Worm (Caenorhabditis elegans): ENCODE measurements around the gene Y53F4B.25.
"Not testable (repeated sequence)": the region's sequence is repeated elsewhere in the genome, so short reads cannot be mapped to it uniquely, and the experiment has no call there.

Y53F4B.25 gene

DNA sequence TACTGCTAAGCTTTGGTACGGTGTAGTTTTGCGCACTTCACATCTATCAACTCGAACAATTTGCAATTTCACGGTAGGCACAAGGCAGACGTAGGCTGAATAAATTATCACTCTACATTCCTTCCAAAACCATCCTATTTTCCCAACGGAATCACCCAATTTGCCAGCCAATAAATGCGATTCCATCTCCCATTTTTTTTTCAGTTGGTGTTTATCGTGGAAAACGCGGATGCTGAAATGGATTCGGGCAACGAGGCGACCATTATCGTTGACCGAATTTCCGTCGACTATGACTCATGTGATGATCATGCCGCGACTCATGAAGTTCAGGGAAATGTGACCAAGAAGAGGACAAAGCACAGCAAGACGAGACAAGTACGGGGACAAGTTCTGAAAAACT is 12.5 kb downstream of the Y53F4B.25 start:
- TF ChIP-seq dao-5 (tag; optimal IDR thresholded peaks at IDR 0.05), result no peak
- no peak for TF ChIP-seq him-1 (tag; optimal IDR thresholded peaks at IDR 0.05)
- TF ChIP-seq W03F9.2 (tag; optimal IDR thresholded peaks at IDR 0.05), result no peak

ce11 chrII:15157880-15158279 is 21.9 kb downstream of the Y53F4B.25 start, which contains the start of gene ptr-20:
Gene ptr-20, plus strand, starts transcription at chrII:15158180.
- TF ChIP-seq him-1 (tag; optimal IDR thresholded peaks at IDR 0.05), result no peak
- TF ChIP-seq W03F9.2 (tag; optimal IDR thresholded peaks at IDR 0.05), result no peak
- no peak for TF ChIP-seq dao-5 (tag; optimal IDR thresholded peaks at IDR 0.05)

DNA sequence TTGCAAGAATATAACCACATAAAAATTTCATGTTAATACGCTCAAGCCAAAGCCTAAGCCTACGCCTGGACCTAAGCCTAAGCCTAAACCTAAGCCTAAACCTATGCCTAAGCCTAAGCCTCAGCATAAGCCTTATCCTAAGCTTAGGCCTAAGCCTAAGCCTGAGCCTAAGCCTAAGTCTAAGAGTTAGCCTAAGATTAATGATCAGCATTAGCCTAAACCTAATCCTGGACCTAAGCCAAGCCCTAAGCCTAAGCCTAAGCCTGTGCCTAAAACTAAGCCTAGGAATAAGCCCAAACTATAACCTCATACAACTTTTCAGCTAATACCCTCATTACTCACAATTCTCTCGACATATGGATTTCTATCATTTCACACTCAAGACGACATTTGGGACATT is 22.4 kb downstream of the Y53F4B.25 start:
- no peak for TF ChIP-seq him-1 (tag; optimal IDR thresholded peaks at IDR 0.05)
- TF ChIP-seq W03F9.2 (tag; optimal IDR thresholded peaks at IDR 0.05), result no peak

DNA sequence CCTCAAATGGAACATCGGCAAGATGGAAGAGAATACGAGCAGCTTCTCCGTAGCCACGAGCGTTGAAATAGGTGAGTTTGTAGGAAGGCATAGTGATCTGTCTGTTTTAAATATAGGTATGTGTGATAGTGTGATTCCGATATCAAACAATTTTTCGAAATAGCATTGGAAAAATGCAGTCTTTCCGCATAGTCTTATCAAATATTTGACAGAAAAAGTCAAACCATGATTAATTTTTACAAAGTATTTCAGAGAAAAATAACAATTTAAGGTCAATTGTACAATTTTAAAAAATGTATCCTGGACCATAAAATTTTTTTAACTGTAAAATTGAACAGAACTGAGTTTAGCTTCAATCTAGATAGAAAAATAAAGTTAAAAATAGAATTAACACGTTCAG is 28.5 kb downstream of the Y53F4B.25 start, which contains the start of gene gst-26:
TSS of gene gst-26 (minus strand) at position 101 of the 400 bp plus-strand sequence.
- TF ChIP-seq dao-5 (tag; optimal IDR thresholded peaks at IDR 0.05), result no peak
- TF ChIP-seq him-1 (tag; optimal IDR thresholded peaks at IDR 0.05), result no peak
- TF ChIP-seq W03F9.2 (tag; optimal IDR thresholded peaks at IDR 0.05), result no peak

DNA sequence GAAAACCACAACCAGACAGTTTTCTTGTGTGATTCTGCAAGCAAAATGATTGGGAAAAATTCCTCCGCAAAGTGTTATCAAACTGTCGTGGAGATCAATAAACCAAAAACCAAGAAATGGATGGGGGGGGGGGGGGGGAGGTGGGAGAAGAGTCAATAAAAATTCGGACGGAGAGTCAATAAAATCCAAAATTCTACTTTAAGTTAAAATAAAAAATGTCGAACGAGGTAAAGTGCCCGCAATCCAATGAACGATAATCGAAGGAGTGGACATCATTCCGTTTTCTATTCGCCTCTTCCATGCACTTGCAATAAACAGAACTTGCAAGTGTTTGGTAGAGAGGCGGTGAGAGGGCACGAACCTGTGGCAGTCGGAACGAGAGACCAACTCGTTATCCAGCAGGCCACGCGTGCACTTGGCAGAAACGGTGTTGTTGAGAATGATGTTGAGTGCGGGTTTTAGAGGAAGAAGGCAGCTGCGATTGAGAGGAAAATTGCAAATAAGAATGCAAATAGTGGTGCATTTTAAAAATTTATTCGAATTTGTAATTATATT is 29.8 kb downstream of the Y53F4B.25 start, which contains the start of gene gst-27:
TSS of gene gst-27 (minus strand) at position 51 of the 555 bp plus-strand sequence.
- TF ChIP-seq dao-5 (tag; optimal IDR thresholded peaks at IDR 0.05) (peak; percentile 77), him-1 (tag; optimal IDR thresholded peaks at IDR 0.05) (peak; percentile 44), W03F9.2 (tag; optimal IDR thresholded peaks at IDR 0.05) (peak; percentile 77)

DNA sequence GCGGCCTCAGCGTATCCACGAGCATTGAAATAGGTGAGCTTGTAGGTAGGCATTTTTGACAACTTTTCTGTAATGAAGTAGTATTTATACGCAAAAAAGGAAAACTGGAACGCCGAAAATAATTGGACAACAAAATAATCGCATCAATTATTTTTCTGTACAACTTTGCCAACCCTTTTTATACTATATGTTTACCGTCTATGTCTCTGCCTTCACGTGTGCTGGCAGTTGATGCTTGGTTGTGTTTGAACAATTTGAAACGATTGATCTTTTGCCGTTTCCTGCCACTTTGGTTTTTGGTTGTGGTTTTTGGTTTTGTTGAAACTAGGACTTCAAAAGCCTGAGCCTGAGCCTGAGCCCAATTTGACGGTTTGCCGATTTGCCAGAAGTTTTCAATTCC is 31.4 kb downstream of the Y53F4B.25 start, which contains the start of gene gst-28:
TSS of gene gst-28 (minus strand) at position 238 of the 400 bp plus-strand sequence.
- TF ChIP-seq dao-5 (tag; optimal IDR thresholded peaks at IDR 0.05) (no peak), him-1 (tag; optimal IDR thresholded peaks at IDR 0.05) (no peak), W03F9.2 (tag; optimal IDR thresholded peaks at IDR 0.05) (no peak)

DNA sequence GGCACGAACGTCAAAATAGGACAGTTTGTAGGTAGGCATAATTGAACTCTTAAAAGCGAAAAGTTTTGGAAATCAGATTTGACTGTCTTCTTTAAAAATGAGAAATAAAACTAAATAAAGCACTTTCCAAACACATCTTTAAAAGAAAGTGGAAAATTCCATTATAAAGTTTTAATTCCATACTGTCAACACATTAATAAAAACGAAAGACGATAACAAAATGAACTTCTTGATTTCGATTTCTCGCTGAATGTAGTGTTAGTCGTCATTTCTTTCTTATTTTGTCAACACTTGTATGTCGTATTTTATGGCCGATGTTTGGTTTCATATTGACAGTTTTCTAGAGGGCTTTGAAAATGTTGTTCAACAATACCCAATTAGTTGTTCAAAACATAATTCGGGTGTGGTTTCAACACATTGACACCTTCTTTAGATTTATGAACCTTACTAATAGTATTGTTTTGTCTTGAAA is 33.9 kb downstream of the Y53F4B.25 start, which contains the start of gene gst-29:
TSS of gene gst-29 (minus strand) at position 51 of the 472 bp plus-strand sequence.
- TF ChIP-seq dao-5 (tag; optimal IDR thresholded peaks at IDR 0.05), result no peak
- no peak for TF ChIP-seq him-1 (tag; optimal IDR thresholded peaks at IDR 0.05)
- TF ChIP-seq W03F9.2 (tag; optimal IDR thresholded peaks at IDR 0.05), result no peak

ce11 chrII:15171816-15172215 is 35.8 kb downstream of the Y53F4B.25 start, which contains the start of gene gst-39:
Gene gst-39, minus strand, starts transcription at chrII:15171916.
- TF ChIP-seq dao-5, W03F9.2, him-1 (tag; optimal IDR thresholded peaks at IDR 0.05): not testable (repeated sequence)

DNA sequence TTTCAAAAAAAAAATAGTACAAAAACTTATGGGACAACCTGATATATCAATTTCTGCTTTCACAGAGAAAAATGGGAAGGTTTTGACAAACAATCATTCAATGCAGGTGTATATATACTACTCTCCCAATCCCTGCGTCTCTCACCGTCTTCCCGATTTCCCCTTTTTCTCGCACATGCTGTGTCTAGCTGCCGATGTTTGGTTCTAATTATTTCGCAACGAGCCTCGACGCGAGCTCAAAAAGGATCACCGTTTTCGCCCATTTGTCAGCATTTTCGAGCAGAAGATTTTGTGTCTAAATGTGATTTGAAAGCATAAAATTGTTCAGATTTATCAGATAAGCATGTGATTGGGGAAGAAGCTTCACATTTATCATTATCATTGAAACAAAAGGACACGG is 37.2 kb downstream of the Y53F4B.25 start:
- TF ChIP-seq him-1 (tag; optimal IDR thresholded peaks at IDR 0.05) (no peak), dao-5 (tag; optimal IDR thresholded peaks at IDR 0.05) (no peak), W03F9.2 (tag; optimal IDR thresholded peaks at IDR 0.05) (no peak)

ce11 chrII:15174915-15175548 is 39.0 kb downstream of the Y53F4B.25 start, which contains the start of gene gst-31:
Gene gst-31, minus strand, starts transcription at chrII:15174965.
- TF ChIP-seq W03F9.2 (tag; optimal IDR thresholded peaks at IDR 0.05), result no peak
- no peak for TF ChIP-seq dao-5 (tag; optimal IDR thresholded peaks at IDR 0.05)
- TF ChIP-seq him-1 (tag; optimal IDR thresholded peaks at IDR 0.05), result no peak

DNA sequence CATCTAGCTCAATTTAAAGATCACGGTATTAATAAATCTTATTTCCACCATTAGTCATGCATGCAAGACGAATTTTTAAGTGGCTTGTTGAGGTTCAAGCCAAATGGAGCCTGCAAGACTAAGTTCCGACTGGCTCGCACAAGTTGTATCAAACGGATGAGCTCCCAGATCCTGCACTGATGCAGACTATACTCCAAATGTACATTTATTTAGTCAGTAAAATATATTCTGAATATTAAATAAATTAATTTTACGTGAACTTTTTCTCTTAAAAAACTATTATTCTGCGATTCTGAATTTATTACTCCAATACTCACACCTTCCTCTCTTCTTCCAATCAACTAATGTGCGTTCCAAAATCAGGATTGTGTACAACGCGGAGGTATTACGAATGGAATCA is 39.7 kb downstream of the Y53F4B.25 start, which contains the start of gene Y53F4B.36:
TSS of gene Y53F4B.36 (plus strand) at position 301 of the 400 bp plus-strand sequence.
- no peak for TF ChIP-seq dao-5 (tag; optimal IDR thresholded peaks at IDR 0.05)

- TF ChIP-seq him-1 (tag; optimal IDR thresholded peaks at IDR 0.05) (no peak), dao-5 (tag; optimal IDR thresholded peaks at IDR 0.05) (no peak), W03F9.2 (tag; optimal IDR thresholded peaks at IDR 0.05) (no peak)
These were observed 42.5 kb downstream of the Y53F4B.25 start, which contains the start of gene gst-32 for ce11 chrII:15178494-15178893. Gene gst-32, minus strand, starts transcription at chrII:15178594.

DNA sequence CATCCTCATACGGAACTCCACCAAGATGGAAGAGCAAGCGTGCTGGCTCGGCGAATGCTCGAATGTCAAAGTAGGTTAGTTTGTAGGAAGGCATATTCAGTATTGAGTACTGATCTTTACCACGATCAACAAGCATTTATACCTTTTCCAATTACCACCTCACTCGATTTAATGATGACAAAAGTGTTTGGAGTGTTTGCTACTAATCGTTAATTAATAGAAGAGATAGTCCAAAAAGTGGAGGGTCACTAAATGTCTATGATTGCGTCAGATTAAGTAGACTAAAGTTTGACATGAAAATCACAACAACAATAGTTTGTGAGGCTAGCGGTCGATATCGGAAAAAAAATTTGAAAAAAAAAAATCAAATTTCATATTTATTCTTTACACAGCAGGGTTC is 47.2 kb downstream of the Y53F4B.25 start, which contains the start of gene gst-34:
TSS of gene gst-34 (minus strand) at position 101 of the 400 bp plus-strand sequence.
- no peak for TF ChIP-seq him-1 (tag; optimal IDR thresholded peaks at IDR 0.05)
- no peak for TF ChIP-seq dao-5 (tag; optimal IDR thresholded peaks at IDR 0.05)
- no peak for TF ChIP-seq W03F9.2 (tag; optimal IDR thresholded peaks at IDR 0.05)

DNA sequence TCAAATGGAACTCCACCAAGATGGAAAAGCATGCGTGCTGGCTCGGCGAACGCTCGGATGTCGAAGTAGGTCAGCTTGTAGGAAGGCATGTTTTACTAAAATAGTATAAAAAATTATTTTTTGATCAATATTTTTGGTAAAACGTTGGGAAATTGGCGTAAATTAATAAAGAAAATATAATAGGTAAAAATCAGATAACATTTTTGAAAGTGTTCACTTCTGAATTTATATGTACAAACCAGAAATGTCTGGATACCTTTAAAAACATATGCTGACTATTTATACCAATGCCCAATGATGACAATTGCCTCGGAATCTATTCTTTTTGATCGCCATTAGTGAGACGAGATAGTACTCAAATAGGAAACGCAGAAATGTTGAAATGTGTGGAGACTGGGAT is 49.3 kb downstream of the Y53F4B.25 start, which contains the start of gene gst-35:
TSS of gene gst-35 (minus strand) at position 101 of the 400 bp plus-strand sequence.
- no peak for TF ChIP-seq him-1 (tag; optimal IDR thresholded peaks at IDR 0.05)
- no peak for TF ChIP-seq W03F9.2 (tag; optimal IDR thresholded peaks at IDR 0.05)
- no peak for TF ChIP-seq dao-5 (tag; optimal IDR thresholded peaks at IDR 0.05)
